Worm (Caenorhabditis elegans): ENCODE data around the gene tex-2.
A peak's percentile ranks its signal among the peaks of the same experiment; 100 is the strongest.

DNA sequence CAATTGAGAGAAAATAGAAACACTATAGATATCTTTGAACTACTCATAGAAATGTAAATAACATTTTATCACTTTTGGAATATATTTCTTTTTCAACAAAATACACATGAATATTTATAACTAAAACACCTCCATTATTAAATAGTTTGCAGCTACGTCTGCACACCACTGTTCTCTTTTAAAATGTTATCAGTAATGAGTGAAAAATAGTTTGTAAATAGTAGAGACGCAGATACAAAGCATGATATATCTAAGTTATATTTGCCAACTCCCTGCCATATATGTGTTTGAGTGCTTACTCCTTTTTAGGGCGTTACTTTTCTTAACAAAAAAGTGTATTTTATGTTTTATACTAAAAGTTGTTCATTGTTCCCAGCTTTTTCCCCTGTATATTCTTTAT lies 27.2 kb downstream of the tex-2 start:
- no peak for TF ChIP-seq lin-15B (tag; optimal IDR thresholded peaks at IDR 0.05)
- TF ChIP-seq egl-27 (tag; optimal IDR thresholded peaks at IDR 0.05), result no peak
- TF ChIP-seq dve-1 (tag; optimal IDR thresholded peaks at IDR 0.05; ENCODE audit: insufficient read depth), result peak; percentile 34

Measured in whole organism, L4 larva.